Worm (Caenorhabditis elegans): ENCODE results near the gene C34E11.4.

DNA sequence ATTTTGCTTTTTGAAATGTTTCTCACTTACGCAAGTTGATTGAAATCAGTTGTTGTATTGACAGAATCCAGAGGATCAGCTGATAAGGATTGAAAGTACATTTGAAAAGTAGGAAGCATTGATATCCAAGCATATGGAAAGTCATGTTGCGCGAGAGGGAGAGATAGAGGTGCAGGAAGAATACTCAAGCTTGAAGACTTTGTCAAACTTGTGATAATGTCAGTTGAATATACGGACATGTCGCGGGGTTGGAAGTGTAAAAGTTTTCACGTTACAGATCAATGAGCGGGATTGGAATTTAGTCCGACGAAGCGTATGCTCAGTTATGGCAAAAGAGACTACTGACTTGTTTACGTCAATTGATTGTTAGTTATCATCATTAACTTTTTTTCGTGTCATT, 34.7 kb upstream of the C34E11.4 start, which contains the start of gene ttx-3:
- TF ChIP-seq dao-5 (tag; optimal IDR thresholded peaks at IDR 0.05): no peak
- no peak for TF ChIP-seq him-1 (tag; optimal IDR thresholded peaks at IDR 0.05)

Data from whole organism, L4/young adult.